Worm (Caenorhabditis elegans) whole organism, midembryonic: ENCODE measurements around the gene F35F11.2.
A peak's percentile ranks its signal among the peaks of the same experiment; 100 is the strongest.

Source experiments
- T22C8.4 ChIP-seq: fragments of 200-800 bp; sonication (Bioruptor generic); IDR thresholded peaks from 2 replicates; pipeline ENCODE4 v1.3.6; 2022; ENCODE audit warnings: missing genetic modification characterization, missing compliant biosample characterization
- cog-1 ChIP-seq: sonication (generic microtip); optimal IDR thresholded peaks from 2 replicates; lab custom pipeline; 2016; ENCODE audit warnings: missing genetic modification characterization, missing compliant biosample characterization
- flt-1 ChIP-seq: fragments of 200-800 bp; sonication (Bioruptor generic); IDR thresholded peaks from 2 replicates; pipeline ENCODE4 v1.3.6; 2022; ENCODE audit warnings: missing genetic modification characterization, missing compliant biosample characterization
- klf-2 ChIP-seq: fragments of 200-800 bp; sonication (Bioruptor generic); conservative IDR thresholded peaks from 2 replicates; pipeline ENCODE4 v1.3.6; 2022; ENCODE audit warnings: missing genetic modification reagents, missing genetic modification characterization, missing compliant biosample characterization
- med-1 ChIP-seq: sonication (generic microtip); optimal IDR thresholded peaks from 2 replicates; lab custom pipeline; 2017; ENCODE audit warnings: missing genetic modification characterization, mild to moderate bottlenecking, missing compliant biosample characterization, antibody characterized with exemption, missing genetic modification reagents; ENCODE audit not compliant: insufficient read depth
- ref-1 ChIP-seq: fragments of 200-800 bp; sonication (Bioruptor generic); conservative IDR thresholded peaks from 2 replicates; pipeline ENCODE4 v1.3.6; 2022; ENCODE audit warnings: missing genetic modification reagents, missing genetic modification characterization, missing compliant biosample characterization
- tab-1 ChIP-seq: fragments of 200-800 bp; sonication (Bioruptor generic); IDR thresholded peaks from 2 replicates; pipeline ENCODE4 v1.3.6; 2022; ENCODE audit warnings: missing genetic modification characterization, missing compliant biosample characterization
- ztf-23 ChIP-seq: fragments of 200-800 bp; sonication (Bioruptor generic); IDR thresholded peaks from 2 replicates; pipeline ENCODE4 v1.3.6; 2022; ENCODE audit warnings: missing genetic modification reagents, missing genetic modification characterization, missing compliant biosample characterization
- ztf-29 ChIP-seq: fragments of 200-800 bp; sonication (Bioruptor generic); IDR thresholded peaks from 2 replicates; pipeline ENCODE4 v1.3.6; 2022; ENCODE audit warnings: missing genetic modification reagents, missing genetic modification characterization, missing compliant biosample characterization

F35F11.2 gene

DNA sequence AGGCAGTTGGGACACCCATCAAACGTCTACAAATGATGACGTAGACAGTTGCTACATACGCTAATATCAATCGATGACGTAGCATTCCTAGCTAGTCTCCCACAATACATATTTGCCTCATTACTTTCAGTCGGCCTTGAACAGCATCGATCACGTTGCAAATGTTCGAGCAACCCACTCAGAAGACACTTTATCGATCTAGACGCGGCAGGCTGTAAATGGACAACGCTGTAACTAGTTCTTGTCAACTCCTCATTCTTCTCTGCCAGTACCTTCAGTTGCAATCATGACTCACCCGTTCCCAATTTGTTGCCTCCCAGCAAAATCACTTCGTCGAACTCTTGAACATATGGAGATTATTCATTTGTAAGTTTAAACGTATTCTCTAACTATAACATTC lies 31.9 kb downstream of the F35F11.2 start, which contains the start of gene pqn-75:
pqn-75 (plus strand) TSS at position 301 of the 400 bp plus-strand sequence.
- TF ChIP-seq ztf-29 (GFP tag; lab: Robert Waterston, UW) (no peak), ztf-23 (GFP tag; lab: Robert Waterston, UW) (no peak), med-1 (GFP tag; lab: Kevin White, UChicago) (no peak), flt-1 (GFP tag; lab: Robert Waterston, UW) (no peak), ref-1 (no peak), klf-2 (GFP tag; lab: Robert Waterston, UW) (no peak), T22C8.4 (no peak), cog-1 (no peak), tab-1 (GFP tag; lab: Robert Waterston, UW) (no peak)

- TF ChIP-seq ref-1 (no peak), ztf-23 (GFP tag; lab: Robert Waterston, UW) (no peak), cog-1 (no peak), med-1 (GFP tag; lab: Kevin White, UChicago) (no peak), T22C8.4 (no peak), ztf-29 (GFP tag; lab: Robert Waterston, UW) (no peak), tab-1 (GFP tag; lab: Robert Waterston, UW) (no peak), flt-1 (GFP tag; lab: Robert Waterston, UW) (no peak), klf-2 (GFP tag; lab: Robert Waterston, UW) (no peak)
These were observed 34.5 kb downstream of the F35F11.2 start, which contains the start of gene W03D2.9 for ce11 chrIV:4074610-4075009. Gene W03D2.9 (minus strand): TSS chrIV:4074710.

ce11 chrIV:4076690-4077295 lies 36.7 kb downstream of the F35F11.2 start:
- TF ChIP-seq cog-1 = no peak
- TF ChIP-seq ref-1 = no peak
- TF ChIP-seq tab-1 (GFP tag; lab: Robert Waterston, UW) = 0 out of 2 replicates have a peak, but pooled peaks have one; percentile 38
- no peak for TF ChIP-seq T22C8.4
- TF ChIP-seq ztf-23 (GFP tag; lab: Robert Waterston, UW) = no peak
- TF ChIP-seq flt-1 (GFP tag; lab: Robert Waterston, UW) = 0 out of 2 replicates have a peak, but pooled peaks have one; percentile 26
- no peak for TF ChIP-seq klf-2 (GFP tag; lab: Robert Waterston, UW)
- no peak for TF ChIP-seq med-1 (GFP tag; lab: Kevin White, UChicago)
- TF ChIP-seq ztf-29 (GFP tag; lab: Robert Waterston, UW) = no peak

DNA sequence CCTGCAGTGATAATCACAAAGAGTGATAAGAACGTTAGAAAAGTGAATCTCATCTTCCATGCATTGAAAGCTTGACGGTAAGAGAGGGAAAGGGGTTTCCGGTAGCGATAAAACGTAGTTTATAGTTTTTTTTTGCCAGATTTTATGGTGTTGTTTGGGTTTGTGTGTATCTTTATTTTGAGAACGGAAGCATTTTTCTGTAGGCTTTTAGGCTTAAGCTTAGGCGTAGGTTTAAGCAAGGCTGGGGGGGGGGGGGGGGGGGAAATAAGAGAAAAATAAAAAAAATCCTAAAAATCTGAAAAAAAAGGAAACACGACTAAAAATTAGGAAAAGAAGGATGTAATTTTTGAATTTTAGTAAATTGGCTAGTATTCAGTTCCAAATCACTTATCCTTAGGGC lies 38.8 kb downstream of the F35F11.2 start, which contains the start of gene C35B1.8:
C35B1.8 (minus strand) TSS at position 101 of the 400 bp plus-strand sequence.
- TF ChIP-seq ref-1 (no peak), cog-1 (no peak), klf-2 (GFP tag; lab: Robert Waterston, UW) (no peak), flt-1 (GFP tag; lab: Robert Waterston, UW) (no peak), med-1 (GFP tag; lab: Kevin White, UChicago) (no peak), T22C8.4 (no peak), ztf-23 (GFP tag; lab: Robert Waterston, UW) (no peak), ztf-29 (GFP tag; lab: Robert Waterston, UW) (no peak), tab-1 (GFP tag; lab: Robert Waterston, UW) (no peak)

ce11 chrIV:4079514-4079913 lies 39.4 kb downstream of the F35F11.2 start, which contains the start of gene C35B1.4:
Gene C35B1.4 (plus strand): TSS chrIV:4079814.
- TF ChIP-seq ztf-29 (GFP tag; lab: Robert Waterston, UW) = no peak
- no peak for TF ChIP-seq cog-1
- TF ChIP-seq med-1 (GFP tag; lab: Kevin White, UChicago) = no peak
- TF ChIP-seq T22C8.4 = no peak
- no peak for TF ChIP-seq tab-1 (GFP tag; lab: Robert Waterston, UW)
- TF ChIP-seq ref-1 = no peak
- TF ChIP-seq klf-2 (GFP tag; lab: Robert Waterston, UW) = no peak
- TF ChIP-seq ztf-23 (GFP tag; lab: Robert Waterston, UW) = no peak

DNA sequence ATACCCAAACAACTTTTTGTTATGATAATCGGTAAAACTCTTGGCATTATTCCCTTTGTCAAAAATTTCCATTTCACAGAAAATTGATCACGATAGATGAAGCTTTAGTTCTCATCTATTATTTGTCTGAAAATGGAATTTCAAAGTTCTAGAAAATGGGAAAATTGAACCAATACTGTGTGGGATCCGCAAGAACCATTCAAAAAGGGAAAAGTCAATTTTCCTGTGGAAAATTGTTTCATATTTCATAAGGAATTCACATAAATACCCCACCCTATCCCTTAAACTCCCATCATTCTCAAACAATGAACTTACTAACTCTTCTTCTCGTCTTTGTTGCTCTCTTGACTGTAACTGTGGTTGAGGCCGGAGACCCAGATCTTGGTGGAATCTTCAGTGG lies 40.8 kb downstream of the F35F11.2 start, which contains the start of the genes C35B1.9 and C35B1.3:
C35B1.9 (minus strand) TSS at position 101 of the 400 bp plus-strand sequence.
C35B1.3 (plus strand) TSS at position 306 of the 400 bp plus-strand sequence.
- TF ChIP-seq ztf-29 (GFP tag; lab: Robert Waterston, UW) (no peak), ztf-23 (GFP tag; lab: Robert Waterston, UW) (no peak), cog-1 (no peak), klf-2 (GFP tag; lab: Robert Waterston, UW) (no peak), flt-1 (GFP tag; lab: Robert Waterston, UW) (no peak), med-1 (GFP tag; lab: Kevin White, UChicago) (no peak), ref-1 (no peak), T22C8.4 (no peak)

DNA sequence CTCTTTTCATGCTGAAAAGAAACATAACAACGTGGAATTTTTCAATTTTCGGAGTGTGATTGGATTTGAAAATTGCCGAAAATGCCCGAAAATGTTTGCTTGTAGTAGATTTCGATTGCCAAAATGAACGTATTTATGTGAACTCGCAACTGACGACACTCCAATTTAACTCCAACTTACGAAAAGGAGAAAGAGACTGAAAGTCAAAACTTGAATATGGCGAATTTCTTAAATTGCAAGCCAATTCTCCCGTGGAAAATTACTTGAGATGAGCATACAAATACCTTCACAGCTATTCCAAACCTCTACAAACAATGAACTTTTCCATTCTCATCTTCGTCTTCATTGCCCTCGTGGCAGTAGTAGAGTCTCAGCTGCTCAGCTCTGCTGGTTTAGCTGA lies 42.5 kb downstream of the F35F11.2 start:
- TF ChIP-seq ztf-23 (GFP tag; lab: Robert Waterston, UW) (no peak), T22C8.4 (no peak), ref-1 (no peak)

ce11 chrIV:4083094-4083493 lies 43.0 kb downstream of the F35F11.2 start:
- no peak for TF ChIP-seq ztf-23 (GFP tag; lab: Robert Waterston, UW)
- TF ChIP-seq tab-1 (GFP tag; lab: Robert Waterston, UW) = no peak
- no peak for TF ChIP-seq klf-2 (GFP tag; lab: Robert Waterston, UW)
- TF ChIP-seq ref-1 = no peak
- no peak for TF ChIP-seq med-1 (GFP tag; lab: Kevin White, UChicago)
- TF ChIP-seq T22C8.4 = no peak

- no peak for TF ChIP-seq tab-1 (GFP tag; lab: Robert Waterston, UW)
- TF ChIP-seq T22C8.4 = no peak
- TF ChIP-seq med-1 (GFP tag; lab: Kevin White, UChicago) = no peak
- TF ChIP-seq flt-1 (GFP tag; lab: Robert Waterston, UW) = no peak
- TF ChIP-seq ref-1 = no peak
- TF ChIP-seq ztf-29 (GFP tag; lab: Robert Waterston, UW) = no peak
- no peak for TF ChIP-seq cog-1
- TF ChIP-seq ztf-23 (GFP tag; lab: Robert Waterston, UW) = no peak
- TF ChIP-seq klf-2 (GFP tag; lab: Robert Waterston, UW) = no peak
These were observed 44.0 kb downstream of the F35F11.2 start, which contains the start of gene C35B1.5 for ce11 chrIV:4084109-4084508. Gene C35B1.5 (minus strand): TSS chrIV:4084209.
